Worm (Caenorhabditis elegans) whole organism, L2 larva: ENCODE results near the gene cnc-7.
A peak's percentile ranks its signal among the peaks of the same experiment; 100 is the strongest.

Experiments
- C34F6.9 ChIP-seq: fragments of 150-350 bp; optimal IDR thresholded peaks from 2 replicates; lab custom pipeline; 2014; ENCODE audit warnings: missing biosample characterization, missing genetic modification characterization
- F13H6.1 ChIP-seq: sonication (generic microtip); optimal IDR thresholded peaks from 2 replicates; lab custom pipeline; 2016; ENCODE audit warnings: missing genetic modification characterization, missing compliant biosample characterization
- Y55F3AM.14 ChIP-seq: fragments of 200-800 bp; sonication (Bioruptor generic); optimal IDR thresholded peaks from 2 replicates; lab custom pipeline; 2018; ENCODE audit warnings: mild to moderate bottlenecking, missing genetic modification characterization, missing compliant biosample characterization
- ZK546.5 ChIP-seq: sonication (generic microtip); optimal IDR thresholded peaks from 2 replicates; lab custom pipeline; 2017; ENCODE audit warnings: missing biosample characterization, missing genetic modification characterization
- alr-1 ChIP-seq: fragments of 150-350 bp; optimal IDR thresholded peaks from 2 replicates; lab custom pipeline; 2014; ENCODE audit warnings: missing biosample characterization, missing genetic modification characterization
- aly-2 ChIP-seq: fragments of 150-350 bp; optimal IDR thresholded peaks from 2 replicates; lab custom pipeline; 2014; ENCODE audit warnings: missing biosample characterization, missing genetic modification characterization
- ama-1 ChIP-seq: fragments of 150-350 bp; optimal IDR thresholded peaks from 2 replicates; lab custom pipeline; 2018; ENCODE audit warnings: inconsistent platforms
- blmp-1 ChIP-seq: sonication (generic microtip); optimal IDR thresholded peaks from 2 replicates; lab custom pipeline; 2017; ENCODE audit warnings: missing genetic modification characterization, mild to moderate bottlenecking, missing compliant biosample characterization, antibody characterized with exemption, moderate library complexity; ENCODE audit not compliant: insufficient read depth
- ceh-16 ChIP-seq: fragments of 150-350 bp; optimal IDR thresholded peaks from 2 replicates; lab custom pipeline; 2014; ENCODE audit warnings: missing biosample characterization, missing genetic modification characterization
- ceh-82 ChIP-seq: fragments of 150-350 bp; optimal IDR thresholded peaks from 2 replicates; lab custom pipeline; 2014; ENCODE audit warnings: missing biosample characterization, missing genetic modification characterization
- crh-2 ChIP-seq: sonication (generic microtip); optimal IDR thresholded peaks from 2 replicates; lab custom pipeline; 2017; ENCODE audit warnings: missing biosample characterization, missing genetic modification characterization
- dmd-4 ChIP-seq: sonication (generic microtip); optimal IDR thresholded peaks from 2 replicates; lab custom pipeline; 2017; ENCODE audit warnings: missing biosample characterization, missing genetic modification characterization
- egl-27 ChIP-seq: sonication (generic microtip); optimal IDR thresholded peaks from 3 replicates; lab custom pipeline; 2017; ENCODE audit warnings: missing biosample characterization, missing genetic modification reagents, missing genetic modification characterization
- elt-1 ChIP-seq: fragments of 150-350 bp; optimal IDR thresholded peaks from 2 replicates; lab custom pipeline; 2014; ENCODE audit warnings: missing biosample characterization, missing genetic modification characterization
- elt-3 ChIP-seq: sonication (generic microtip); optimal IDR thresholded peaks from 2 replicates; lab custom pipeline; 2017; ENCODE audit warnings: missing biosample characterization, missing genetic modification characterization
- fos-1 ChIP-seq: fragments of 150-350 bp; optimal IDR thresholded peaks from 2 replicates; lab custom pipeline; 2014; ENCODE audit warnings: missing biosample characterization, missing genetic modification characterization
- gmeb-1 ChIP-seq: fragments of 150-350 bp; optimal IDR thresholded peaks from 2 replicates; lab custom pipeline; 2014; ENCODE audit warnings: missing biosample characterization, missing genetic modification characterization
- lin-11 ChIP-seq: fragments of 150-350 bp; sonication (generic microtip); optimal IDR thresholded peaks from 2 replicates; lab custom pipeline; 2014; ENCODE audit warnings: missing biosample characterization, missing genetic modification characterization, inconsistent platforms, mixed read lengths
- lin-13 ChIP-seq: fragments of 150-350 bp; optimal IDR thresholded peaks from 2 replicates; lab custom pipeline; 2014; ENCODE audit warnings: missing biosample characterization, missing genetic modification reagents, missing genetic modification characterization
- lin-39 ChIP-seq: fragments of 150-350 bp; optimal IDR thresholded peaks from 2 replicates; lab custom pipeline; 2014; ENCODE audit warnings: missing biosample characterization, missing genetic modification reagents, missing genetic modification characterization
- lsy-2 ChIP-seq, 2 experiments: fragments of 150-350 bp in 1 of 2; sonication (generic microtip) in 1 of 2; optimal IDR thresholded peaks; 2 replicates each; lab custom pipeline; 2014 to 2017; ENCODE audit warnings: missing biosample characterization in 2 of 2, missing genetic modification characterization in 2 of 2
- mab-5 ChIP-seq: fragments of 150-350 bp; optimal IDR thresholded peaks from 2 replicates; lab custom pipeline; 2014; ENCODE audit warnings: missing biosample characterization, missing genetic modification characterization
- mbf-1 ChIP-seq: sonication (generic microtip); optimal IDR thresholded peaks from 2 replicates; lab custom pipeline; 2017; ENCODE audit warnings: missing biosample characterization, missing genetic modification characterization
- mdl-1 ChIP-seq, 2 experiments: fragments of 150-350 bp in 1 of 2; sonication (generic microtip) in 1 of 2; optimal IDR thresholded peaks; 2 replicates each; lab custom pipeline; 2017; ENCODE audit warnings: missing biosample characterization in 2 of 2, missing genetic modification characterization in 2 of 2
- nhr-10 ChIP-seq: sonication (generic microtip); optimal IDR thresholded peaks from 2 replicates; lab custom pipeline; 2017; ENCODE audit warnings: missing biosample characterization, missing genetic modification characterization
- nhr-11 ChIP-seq: fragments of 150-350 bp; optimal IDR thresholded peaks from 2 replicates; lab custom pipeline; 2014; ENCODE audit warnings: missing biosample characterization, missing genetic modification characterization
- nhr-129 ChIP-seq: fragments of 150-350 bp; optimal IDR thresholded peaks from 2 replicates; lab custom pipeline; 2014; ENCODE audit warnings: missing biosample characterization, missing genetic modification characterization
- nhr-21 ChIP-seq: fragments of 150-350 bp; optimal IDR thresholded peaks from 2 replicates; lab custom pipeline; 2014; ENCODE audit warnings: missing biosample characterization, missing genetic modification characterization
- nhr-237 ChIP-seq: fragments of 150-350 bp; optimal IDR thresholded peaks from 2 replicates; lab custom pipeline; 2014; ENCODE audit warnings: missing biosample characterization, missing genetic modification characterization
- nhr-25 ChIP-seq: fragments of 150-350 bp; sonication (generic microtip); optimal IDR thresholded peaks from 3 replicates; lab custom pipeline; 2014; ENCODE audit warnings: missing biosample characterization, missing genetic modification characterization
- nhr-6 ChIP-seq: fragments of 150-350 bp; optimal IDR thresholded peaks from 2 replicates; lab custom pipeline; 2014; ENCODE audit warnings: missing biosample characterization, missing genetic modification characterization
- nhr-77 ChIP-seq: fragments of 150-350 bp; optimal IDR thresholded peaks from 2 replicates; lab custom pipeline; 2014; ENCODE audit warnings: missing biosample characterization, missing genetic modification characterization
- peb-1 ChIP-seq: fragments of 150-350 bp; optimal IDR thresholded peaks from 2 replicates; lab custom pipeline; 2014; ENCODE audit warnings: missing biosample characterization, missing genetic modification characterization
- sem-4 ChIP-seq: fragments of 150-350 bp; optimal IDR thresholded peaks from 2 replicates; lab custom pipeline; 2014; ENCODE audit warnings: missing biosample characterization, missing genetic modification reagents, missing genetic modification characterization
- skn-1 ChIP-seq: sonication (generic microtip); optimal IDR thresholded peaks from 2 replicates; lab custom pipeline; 2017; ENCODE audit warnings: missing biosample characterization, missing genetic modification characterization
- sma-3 ChIP-seq: sonication (generic microtip); optimal IDR thresholded peaks from 2 replicates; lab custom pipeline; 2016; ENCODE audit warnings: missing genetic modification reagents, missing genetic modification characterization, missing compliant biosample characterization
- sma-9 ChIP-seq, 2 experiments: fragments of 150-350 bp in 1 of 2; sonication (generic microtip) in 1 of 2; optimal IDR thresholded peaks; 2 replicates each; lab custom pipeline; 2014 to 2016; ENCODE audit warnings: missing genetic modification characterization in 2 of 2, mild to moderate bottlenecking in 1 of 2, missing biosample characterization in 1 of 2, missing compliant biosample characterization in 1 of 2, missing genetic modification reagents in 1 of 2, moderate library complexity in 1 of 2
- snpc-4 ChIP-seq: fragments of 150-350 bp; optimal IDR thresholded peaks from 2 replicates; lab custom pipeline; 2014; ENCODE audit warnings: missing biosample characterization, missing genetic modification characterization
- unc-39 ChIP-seq: fragments of 150-350 bp; optimal IDR thresholded peaks from 2 replicates; lab custom pipeline; 2014; ENCODE audit warnings: missing biosample characterization, missing genetic modification characterization
- unc-55 ChIP-seq: fragments of 150-350 bp; sonication (generic microtip); optimal IDR thresholded peaks from 3 replicates; lab custom pipeline; 2014; ENCODE audit warnings: missing biosample characterization, missing genetic modification reagents, missing genetic modification characterization
- unc-62 ChIP-seq: fragments of 150-350 bp; optimal IDR thresholded peaks from 2 replicates; lab custom pipeline; 2014; ENCODE audit warnings: missing biosample characterization, missing genetic modification reagents, missing genetic modification characterization
- zag-1 ChIP-seq: fragments of 150-350 bp; optimal IDR thresholded peaks from 2 replicates; lab custom pipeline; 2014; ENCODE audit warnings: missing biosample characterization, missing genetic modification characterization
- ztf-1 ChIP-seq: fragments of 200-800 bp; sonication (Bioruptor generic); conservative IDR thresholded peaks from 2 replicates; pipeline ENCODE4 v1.3.6; 2022; ENCODE audit warnings: missing genetic modification characterization, missing compliant biosample characterization
- ztf-11 ChIP-seq: sonication (generic microtip); optimal IDR thresholded peaks from 2 replicates; lab custom pipeline; 2017; ENCODE audit warnings: missing biosample characterization, missing genetic modification characterization

cnc-7 gene

ce11 chrV:20416790-20417189 lies 22.9 kb downstream of the cnc-7 start:
- no peak for TF ChIP-seq unc-55 (GFP tag; lab: Kevin White, UChicago)
- no peak for TF ChIP-seq ZK546.5 (tag; lab: Kevin White, UChicago)
- peak in 1 of 2 experiments; percentile 11 for TF ChIP-seq lsy-2 (tag; optimal IDR thresholded peaks at IDR 0.05; lab: Kevin White, UChicago)
- no peak for TF ChIP-seq alr-1 (tag; lab: Kevin White, UChicago)
- TF ChIP-seq lin-39: no peak
- peak; percentile 62 for TF ChIP-seq crh-2 (tag; lab: Kevin White, UChicago)
- TF ChIP-seq sem-4: no peak
- peak; percentile 19 for TF ChIP-seq fos-1
- TF ChIP-seq zag-1 (tag; lab: Kevin White, UChicago): no peak
- TF ChIP-seq C34F6.9 (tag; lab: Kevin White, UChicago): no peak
- no peak for TF ChIP-seq sma-3 (GFP tag; lab: Kevin White, UChicago)
- TF ChIP-seq dmd-4 (tag; lab: Kevin White, UChicago): no peak

ce11 chrV:20417809-20418208 lies 23.9 kb downstream of the cnc-7 start:
- TF ChIP-seq F13H6.1 (tag; lab: Kevin White, UChicago): peak; percentile 29
- no peak for TF ChIP-seq unc-39 (tag; lab: Kevin White, UChicago)
- TF ChIP-seq dmd-4 (tag; lab: Kevin White, UChicago): no peak
- TF ChIP-seq mab-5 (tag; lab: Kevin White, UChicago): no peak
- TF ChIP-seq C34F6.9 (tag; lab: Kevin White, UChicago): peak; percentile 79
- no peak for TF ChIP-seq nhr-11 (tag; lab: Kevin White, UChicago)
- no peak for TF ChIP-seq aly-2 (tag; lab: Kevin White, UChicago)
- TF ChIP-seq nhr-21 (tag; lab: Kevin White, UChicago): no peak
- peak; percentile 44 for TF ChIP-seq lin-11 (tag; lab: Kevin White, UChicago)
- TF ChIP-seq sma-3 (GFP tag; lab: Kevin White, UChicago): no peak
- TF ChIP-seq ztf-11: no peak
- TF ChIP-seq lsy-2 (tag; optimal IDR thresholded peaks at IDR 0.05; lab: Kevin White, UChicago): peak in 1 of 2 experiments; percentile 68
- TF ChIP-seq ceh-16 (tag; lab: Kevin White, UChicago): no peak
- no peak for TF ChIP-seq nhr-77 (tag; lab: Kevin White, UChicago)
- peak; percentile 5 for TF ChIP-seq crh-2 (tag; lab: Kevin White, UChicago)
- TF ChIP-seq fos-1: peak; percentile 81
- TF ChIP-seq unc-55 (GFP tag; lab: Kevin White, UChicago): peak; percentile 60
- TF ChIP-seq nhr-237 (tag; lab: Kevin White, UChicago): no peak
- TF ChIP-seq nhr-129 (tag; lab: Kevin White, UChicago): peak; percentile 32
- no peak for TF ChIP-seq elt-1
- no peak for TF ChIP-seq ama-1 (lab: Kevin White, UChicago)
- TF ChIP-seq skn-1 (tag; lab: Kevin White, UChicago): no peak
- TF ChIP-seq ztf-1 (GFP tag; lab: Robert Waterston, UW): no peak
- TF ChIP-seq alr-1 (tag; lab: Kevin White, UChicago): no peak
- no peak for TF ChIP-seq mbf-1 (tag; lab: Kevin White, UChicago)
- no peak for TF ChIP-seq snpc-4 (tag; lab: Kevin White, UChicago)
- TF ChIP-seq sma-9 (GFP tag; optimal IDR thresholded peaks at IDR 0.05; lab: Kevin White, UChicago): peak; percentile 76
- no peak for TF ChIP-seq sma-9 (tag; optimal IDR thresholded peaks at IDR 0.05; lab: Kevin White, UChicago)
- TF ChIP-seq gmeb-1 (tag; lab: Kevin White, UChicago): no peak
- TF ChIP-seq mdl-1 (tag; optimal IDR thresholded peaks at IDR 0.05; lab: Kevin White, UChicago): peak; percentile 65 to 73
- TF ChIP-seq nhr-10 (tag; lab: Kevin White, UChicago): no peak
- TF ChIP-seq nhr-6: no peak
- no peak for TF ChIP-seq elt-3

ce11 chrV:20418768-20419167 lies 24.9 kb downstream of the cnc-7 start:
- TF ChIP-seq elt-1: no peak
- TF ChIP-seq nhr-129 (tag; lab: Kevin White, UChicago): peak; percentile 90
- TF ChIP-seq peb-1: no peak
- peak; percentile 57 for TF ChIP-seq fos-1
- TF ChIP-seq Y55F3AM.14: peak; percentile 27
- TF ChIP-seq skn-1 (tag; lab: Kevin White, UChicago): no peak
- TF ChIP-seq unc-62 (GFP tag; lab: Kevin White, UChicago): no peak
- peak; percentile 27 for TF ChIP-seq nhr-21 (tag; lab: Kevin White, UChicago)
- peak; percentile 77 for TF ChIP-seq crh-2 (tag; lab: Kevin White, UChicago)
- TF ChIP-seq dmd-4 (tag; lab: Kevin White, UChicago): no peak
- peak in 1 of 2 experiments; percentile 53 for TF ChIP-seq lsy-2 (tag; optimal IDR thresholded peaks at IDR 0.05; lab: Kevin White, UChicago)
- TF ChIP-seq sem-4: peak; percentile 44
- peak; percentile 57 for TF ChIP-seq egl-27 (tag; lab: Kevin White, UChicago)
- TF ChIP-seq blmp-1 (tag; lab: Kevin White, UChicago): no peak
- peak; percentile 96 for TF ChIP-seq sma-9 (GFP tag; optimal IDR thresholded peaks at IDR 0.05; lab: Kevin White, UChicago)
- no peak for TF ChIP-seq sma-9 (tag; optimal IDR thresholded peaks at IDR 0.05; lab: Kevin White, UChicago)
- TF ChIP-seq gmeb-1 (tag; lab: Kevin White, UChicago): peak; percentile 62
- peak; percentile 68 for TF ChIP-seq C34F6.9 (tag; lab: Kevin White, UChicago)
- peak; percentile 81 for TF ChIP-seq F13H6.1 (tag; lab: Kevin White, UChicago)
- TF ChIP-seq ceh-82: no peak
- TF ChIP-seq nhr-77 (tag; lab: Kevin White, UChicago): no peak
- peak in 1 of 2 experiments; percentile 73 for TF ChIP-seq mdl-1 (tag; optimal IDR thresholded peaks at IDR 0.05; lab: Kevin White, UChicago)
- no peak for TF ChIP-seq nhr-11 (tag; lab: Kevin White, UChicago)
- TF ChIP-seq lin-11 (tag; lab: Kevin White, UChicago): peak; percentile 40
- no peak for TF ChIP-seq ztf-11
- TF ChIP-seq unc-39 (tag; lab: Kevin White, UChicago): no peak
- TF ChIP-seq nhr-6: no peak
- TF ChIP-seq mab-5 (tag; lab: Kevin White, UChicago): no peak
- peak; percentile 70 for TF ChIP-seq sma-3 (GFP tag; lab: Kevin White, UChicago)
- TF ChIP-seq unc-55 (GFP tag; lab: Kevin White, UChicago): no peak
- TF ChIP-seq nhr-25 (tag; lab: Kevin White, UChicago): peak; percentile 23
- TF ChIP-seq lin-13 (GFP tag; lab: Kevin White, UChicago): no peak
- TF ChIP-seq, all 48 proteins: peak for 16
